Worm (Caenorhabditis elegans) whole organism, late embryonic: ENCODE data around the gene bgnt-1.3.

Experiments used
- C08G9.2 ChIP-seq: sonication (generic microtip); optimal IDR thresholded peaks from 2 replicates; lab custom pipeline; 2016; ENCODE audit warnings: mild to moderate bottlenecking, missing genetic modification characterization, moderate library complexity, missing compliant biosample characterization
- F13H6.1 ChIP-seq: sonication (generic microtip); optimal IDR thresholded peaks from 2 replicates; lab custom pipeline; 2016; ENCODE audit warnings: missing genetic modification characterization, missing compliant biosample characterization
- K02D7.2 ChIP-seq: sonication (generic microtip); optimal IDR thresholded peaks from 2 replicates; lab custom pipeline; 2017; ENCODE audit warnings: mild to moderate bottlenecking, missing genetic modification characterization, missing compliant biosample characterization
- Y22D7AL.16 ChIP-seq: sonication (generic microtip); optimal IDR thresholded peaks from 2 replicates; lab custom pipeline; 2016; ENCODE audit warnings: missing genetic modification characterization, missing compliant biosample characterization
- ahr-1 ChIP-seq: sonication (generic microtip); optimal IDR thresholded peaks from 2 replicates; lab custom pipeline; 2016; ENCODE audit warnings: missing genetic modification characterization, missing compliant biosample characterization
- ceh-18 ChIP-seq: sonication (generic microtip); optimal IDR thresholded peaks from 2 replicates; lab custom pipeline; 2016; ENCODE audit warnings: missing genetic modification characterization, missing compliant biosample characterization
- ceh-2 ChIP-seq: sonication (generic microtip); optimal IDR thresholded peaks from 2 replicates; lab custom pipeline; 2016; ENCODE audit warnings: missing genotype, missing genetic modification characterization, missing compliant biosample characterization
- ceh-22 ChIP-seq: sonication (generic microtip); optimal IDR thresholded peaks from 2 replicates; lab custom pipeline; 2017; ENCODE audit warnings: missing biosample characterization, missing genetic modification characterization
- ceh-24 ChIP-seq: sonication (generic microtip); optimal IDR thresholded peaks from 2 replicates; lab custom pipeline; 2016; ENCODE audit warnings: mild to moderate bottlenecking, missing genetic modification characterization, missing compliant biosample characterization
- ceh-30 ChIP-seq: fragments of 150-350 bp; optimal IDR thresholded peaks from 2 replicates; lab custom pipeline; 2014; ENCODE audit warnings: missing biosample characterization, missing genetic modification characterization
- ceh-31 ChIP-seq: sonication (generic microtip); optimal IDR thresholded peaks from 2 replicates; lab custom pipeline; 2016; ENCODE audit warnings: missing genetic modification characterization, missing compliant biosample characterization
- ceh-34 ChIP-seq: sonication (generic microtip); optimal IDR thresholded peaks from 2 replicates; lab custom pipeline; 2016; ENCODE audit warnings: mild to moderate bottlenecking, missing genetic modification characterization, missing compliant biosample characterization
- ceh-45 ChIP-seq: fragments of 200-800 bp; sonication (Bioruptor generic); IDR thresholded peaks from 2 replicates; pipeline ENCODE4 v1.3.6; 2022; ENCODE audit warnings: missing genetic modification reagents, missing genetic modification characterization, missing compliant biosample characterization
- ceh-6 ChIP-seq: fragments of 200-800 bp; sonication (Bioruptor generic); optimal IDR thresholded peaks from 2 replicates; lab custom pipeline; 2018; ENCODE audit warnings: mild to moderate bottlenecking, missing genetic modification characterization, missing compliant biosample characterization
- che-1 ChIP-seq: sonication (generic microtip); optimal IDR thresholded peaks from 2 replicates; lab custom pipeline; 2016; ENCODE audit warnings: mild to moderate bottlenecking, missing genetic modification characterization, missing compliant biosample characterization
- elt-2 ChIP-seq: sonication (generic microtip); optimal IDR thresholded peaks from 2 replicates; lab custom pipeline; 2016; ENCODE audit warnings: missing genetic modification reagents, missing genetic modification characterization, missing compliant biosample characterization
- elt-4 ChIP-seq: sonication (generic microtip); optimal IDR thresholded peaks from 2 replicates; lab custom pipeline; 2016; ENCODE audit warnings: missing genetic modification characterization, missing compliant biosample characterization
- ets-4 ChIP-seq: sonication (generic microtip); optimal IDR thresholded peaks from 2 replicates; lab custom pipeline; 2016; ENCODE audit warnings: missing genetic modification characterization, missing compliant biosample characterization
- fax-1 ChIP-seq: sonication (generic microtip); optimal IDR thresholded peaks from 2 replicates; lab custom pipeline; 2016; ENCODE audit warnings: missing genotype, missing genetic modification characterization, missing compliant biosample characterization
- fkh-6 ChIP-seq: sonication (generic microtip); optimal IDR thresholded peaks from 2 replicates; lab custom pipeline; 2016; ENCODE audit warnings: missing genetic modification characterization, missing compliant biosample characterization
- gmeb-2 ChIP-seq: sonication (generic microtip); optimal IDR thresholded peaks from 2 replicates; lab custom pipeline; 2016; ENCODE audit warnings: missing genetic modification characterization, inconsistent platforms, missing compliant biosample characterization
- hlh-15 ChIP-seq: sonication (generic microtip); optimal IDR thresholded peaks from 2 replicates; lab custom pipeline; 2016; ENCODE audit warnings: missing genetic modification characterization, missing compliant biosample characterization
- hlh-30 ChIP-seq: sonication (generic microtip); optimal IDR thresholded peaks from 2 replicates; lab custom pipeline; 2017; ENCODE audit warnings: antibody characterized with exemption, missing genetic modification characterization, missing compliant biosample characterization; ENCODE audit not compliant: insufficient read depth
- hlh-6 ChIP-seq: sonication (generic microtip); optimal IDR thresholded peaks from 2 replicates; lab custom pipeline; 2016; ENCODE audit warnings: missing genotype, missing genetic modification characterization, missing compliant biosample characterization
- hlh-8 ChIP-seq: sonication (generic microtip); optimal IDR thresholded peaks from 2 replicates; lab custom pipeline; 2016; ENCODE audit warnings: missing genotype, missing genetic modification characterization, missing compliant biosample characterization
- lim-6 ChIP-seq: sonication (generic microtip); optimal IDR thresholded peaks from 2 replicates; lab custom pipeline; 2016; ENCODE audit warnings: missing genetic modification characterization, missing compliant biosample characterization
- nfya-1 ChIP-seq: sonication (generic microtip); optimal IDR thresholded peaks from 2 replicates; lab custom pipeline; 2017; ENCODE audit warnings: missing genetic modification characterization, mild to moderate bottlenecking, missing compliant biosample characterization, antibody characterized with exemption, moderate library complexity
- nhr-232 ChIP-seq: sonication (generic microtip); optimal IDR thresholded peaks from 2 replicates; lab custom pipeline; 2016; ENCODE audit warnings: missing genetic modification characterization, missing compliant biosample characterization
- npax-4 ChIP-seq: sonication (generic microtip); optimal IDR thresholded peaks from 2 replicates; lab custom pipeline; 2016; ENCODE audit warnings: missing genetic modification characterization, missing compliant biosample characterization
- odd-2 ChIP-seq: sonication (generic microtip); optimal IDR thresholded peaks from 2 replicates; lab custom pipeline; 2017; ENCODE audit warnings: antibody characterized with exemption, mild to moderate bottlenecking, missing genetic modification characterization, missing compliant biosample characterization
- pat-9 ChIP-seq: fragments of 200-800 bp; sonication (Bioruptor generic); optimal IDR thresholded peaks from 2 replicates; lab custom pipeline; 2018; ENCODE audit warnings: mild to moderate bottlenecking, missing genetic modification characterization, moderate library complexity, missing compliant biosample characterization
- pax-1 ChIP-seq: fragments of 150-350 bp; optimal IDR thresholded peaks from 2 replicates; lab custom pipeline; 2014; ENCODE audit warnings: missing biosample characterization, missing genetic modification characterization
- pha-2 ChIP-seq: sonication (generic microtip); optimal IDR thresholded peaks from 2 replicates; lab custom pipeline; 2017; ENCODE audit warnings: mild to moderate bottlenecking, missing genetic modification characterization, missing compliant biosample characterization
- pha-4 ChIP-seq: fragments of 150-350 bp; optimal IDR thresholded peaks from 2 replicates; lab custom pipeline; 2018; ENCODE audit warnings: missing biosample characterization, missing genetic modification reagents, missing genetic modification characterization
- pros-1 ChIP-seq: fragments of 150-350 bp; optimal IDR thresholded peaks from 2 replicates; lab custom pipeline; 2014; ENCODE audit warnings: missing biosample characterization, missing genetic modification reagents, missing genetic modification characterization
- sox-2 ChIP-seq: fragments of 200-800 bp; sonication (Bioruptor generic); IDR thresholded peaks from 2 replicates; pipeline ENCODE4 v1.3.6; 2022; ENCODE audit warnings: missing genetic modification reagents, missing genetic modification characterization, missing compliant biosample characterization
- syd-9 ChIP-seq: sonication (generic microtip); optimal IDR thresholded peaks from 2 replicates; lab custom pipeline; 2016; ENCODE audit warnings: mild to moderate bottlenecking, missing genetic modification characterization, moderate library complexity, missing compliant biosample characterization
- tbx-2 ChIP-seq: sonication (generic microtip); optimal IDR thresholded peaks from 2 replicates; lab custom pipeline; 2016; ENCODE audit warnings: missing genetic modification characterization, missing compliant biosample characterization
- tbx-7 ChIP-seq: sonication (generic microtip); optimal IDR thresholded peaks from 2 replicates; lab custom pipeline; 2016; ENCODE audit warnings: missing genotype, missing genetic modification characterization, missing compliant biosample characterization
- ttx-3 ChIP-seq: sonication (generic microtip); optimal IDR thresholded peaks from 2 replicates; lab custom pipeline; 2016; ENCODE audit warnings: missing genetic modification reagents, missing genetic modification characterization, missing compliant biosample characterization
- unc-3 ChIP-seq, 2 experiments: fragments of 200-800 bp in 1 of 2; sonication (Bioruptor generic) in 1 of 2; sonication (generic microtip) in 1 of 2; conservative IDR thresholded peaks in 1 of 2; optimal IDR thresholded peaks in 1 of 2; 2 replicates each; pipeline versions ENCODE4 v1.3.6 to Lab custom; 2016 to 2022; ENCODE audit warnings: missing compliant biosample characterization in 2 of 2, missing genetic modification characterization in 2 of 2, missing genetic modification reagents in 1 of 2
- unc-55 ChIP-seq: sonication (generic microtip); optimal IDR thresholded peaks from 2 replicates; lab custom pipeline; 2017; ENCODE audit warnings: missing biosample characterization, missing genetic modification reagents, missing genetic modification characterization
- unc-86 ChIP-seq: sonication (generic microtip); optimal IDR thresholded peaks from 2 replicates; lab custom pipeline; 2016; ENCODE audit warnings: missing genetic modification characterization, missing compliant biosample characterization
- zip-5 ChIP-seq: sonication (generic microtip); optimal IDR thresholded peaks from 2 replicates; lab custom pipeline; 2016; ENCODE audit warnings: missing genetic modification characterization, missing compliant biosample characterization

bgnt-1.3 gene

DNA sequence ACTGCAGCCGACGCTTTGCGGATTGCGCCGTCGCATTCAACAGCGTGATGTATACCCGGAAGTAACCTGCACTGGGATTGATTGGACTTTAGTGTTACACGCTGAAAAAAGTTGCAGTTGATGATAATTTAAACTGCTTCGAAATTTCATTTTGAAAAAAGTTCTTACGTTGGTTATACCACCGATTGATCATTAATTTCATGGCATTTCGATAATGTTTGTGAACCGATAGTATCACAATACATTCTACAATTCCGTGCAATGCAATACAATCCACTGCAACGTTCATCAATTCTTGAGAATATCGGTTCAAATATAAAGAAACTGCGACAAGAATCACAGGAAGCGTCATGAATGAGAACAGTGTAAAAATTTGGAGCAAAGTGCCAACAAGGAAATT lies 21.2 kb downstream of the bgnt-1.3 start, which contains the start of gene F21H7.3:
F21H7.3 (minus strand) TSS at position 101 of the 400 bp plus-strand sequence.
- TF ChIP-seq ets-4 (tag; lab: Kevin White, UChicago) (no peak), elt-2 (tag; lab: Kevin White, UChicago) (no peak), pat-9 (tag; lab: Kevin White, UChicago) (no peak), zip-5 (tag; lab: Kevin White, UChicago) (no peak), hlh-6 (tag; lab: Kevin White, UChicago) (no peak), K02D7.2 (tag; lab: Kevin White, UChicago) (no peak), ceh-30 (tag; lab: Kevin White, UChicago) (no peak), C08G9.2 (tag; lab: Kevin White, UChicago) (no peak), pha-4 (no peak), unc-55 (no peak), unc-3 (GFP tag; conservative IDR thresholded peaks at IDR 0.05; lab: Robert Waterston, UW) (no peak), unc-3 (tag; optimal IDR thresholded peaks at IDR 0.05; lab: Kevin White, UChicago) (no peak), hlh-15 (tag; lab: Kevin White, UChicago) (no peak), ahr-1 (tag; lab: Kevin White, UChicago) (no peak), ceh-31 (tag; lab: Kevin White, UChicago) (no peak), nfya-1 (tag; lab: Kevin White, UChicago) (no peak), che-1 (tag; lab: Kevin White, UChicago) (no peak), ceh-2 (tag; lab: Kevin White, UChicago) (no peak), gmeb-2 (no peak), tbx-2 (tag; lab: Kevin White, UChicago) (no peak)

ce11 chrV:16233624-16234023 lies 22.7 kb downstream of the bgnt-1.3 start, which contains the start of gene clec-233:
TSS of gene clec-233 (plus strand) at chrV:16233924.
- no peak for TF ChIP-seq pros-1
- TF ChIP-seq C08G9.2 (tag; lab: Kevin White, UChicago), result no peak
- no peak for TF ChIP-seq hlh-30 (tag; lab: Kevin White, UChicago)
- no peak for TF ChIP-seq ceh-34
- TF ChIP-seq ceh-30 (tag; lab: Kevin White, UChicago), result no peak
- TF ChIP-seq lim-6 (tag; lab: Kevin White, UChicago), result no peak
- TF ChIP-seq sox-2 (GFP tag; lab: Robert Waterston, UW), result no peak
- TF ChIP-seq odd-2 (tag; lab: Kevin White, UChicago), result no peak
- TF ChIP-seq pax-1 (tag; lab: Kevin White, UChicago), result no peak
- no peak for TF ChIP-seq ceh-18
- no peak for TF ChIP-seq tbx-7
- TF ChIP-seq npax-4, result no peak
- TF ChIP-seq ets-4 (tag; lab: Kevin White, UChicago), result no peak
- no peak for TF ChIP-seq F13H6.1 (tag; lab: Kevin White, UChicago)
- no peak for TF ChIP-seq unc-86 (tag; lab: Kevin White, UChicago)

ce11 chrV:16232180-16232579 lies 24.1 kb downstream of the bgnt-1.3 start, which contains the start of gene gst-22:
TSS of gene gst-22 (minus strand) at chrV:16232282.
- TF ChIP-seq elt-2 (tag; lab: Kevin White, UChicago) (peak; percentile 86), ets-4 (tag; lab: Kevin White, UChicago) (no peak), syd-9 (tag; lab: Kevin White, UChicago) (no peak), ceh-45 (no peak), Y22D7AL.16 (tag; lab: Kevin White, UChicago) (no peak), ttx-3 (no peak), fkh-6 (tag; lab: Kevin White, UChicago) (no peak), tbx-7 (no peak)

ce11 chrV:16229896-16230295 lies 26.4 kb downstream of the bgnt-1.3 start, which contains the start of the genes F21H7.2 and F21H7.12:
TSS of gene F21H7.2 (minus strand) at chrV:16229996.
TSS of gene F21H7.12 (plus strand) at chrV:16230165.
- TF ChIP-seq fax-1, result no peak
- no peak for TF ChIP-seq hlh-8
- no peak for TF ChIP-seq K02D7.2 (tag; lab: Kevin White, UChicago)
- TF ChIP-seq ceh-6 (GFP tag; lab: Kevin White, UChicago), result no peak
- TF ChIP-seq ceh-24 (tag; lab: Kevin White, UChicago), result no peak
- no peak for TF ChIP-seq nhr-232
- no peak for TF ChIP-seq hlh-6 (tag; lab: Kevin White, UChicago)
- TF ChIP-seq fkh-6 (tag; lab: Kevin White, UChicago), result no peak
- TF ChIP-seq pha-4, result no peak
- no peak for TF ChIP-seq pha-2 (tag; lab: Kevin White, UChicago)
- no peak for TF ChIP-seq ceh-22 (tag; lab: Kevin White, UChicago)
- TF ChIP-seq elt-4 (tag; lab: Kevin White, UChicago), result no peak
